Worm (Caenorhabditis elegans): ENCODE data around the gene cyp-25A3.
"Not testable (repeated sequence)": the region's sequence is repeated elsewhere in the genome, so short reads cannot be mapped to it uniquely, and the experiment has no call there.

cyp-25A3 gene

DNA sequence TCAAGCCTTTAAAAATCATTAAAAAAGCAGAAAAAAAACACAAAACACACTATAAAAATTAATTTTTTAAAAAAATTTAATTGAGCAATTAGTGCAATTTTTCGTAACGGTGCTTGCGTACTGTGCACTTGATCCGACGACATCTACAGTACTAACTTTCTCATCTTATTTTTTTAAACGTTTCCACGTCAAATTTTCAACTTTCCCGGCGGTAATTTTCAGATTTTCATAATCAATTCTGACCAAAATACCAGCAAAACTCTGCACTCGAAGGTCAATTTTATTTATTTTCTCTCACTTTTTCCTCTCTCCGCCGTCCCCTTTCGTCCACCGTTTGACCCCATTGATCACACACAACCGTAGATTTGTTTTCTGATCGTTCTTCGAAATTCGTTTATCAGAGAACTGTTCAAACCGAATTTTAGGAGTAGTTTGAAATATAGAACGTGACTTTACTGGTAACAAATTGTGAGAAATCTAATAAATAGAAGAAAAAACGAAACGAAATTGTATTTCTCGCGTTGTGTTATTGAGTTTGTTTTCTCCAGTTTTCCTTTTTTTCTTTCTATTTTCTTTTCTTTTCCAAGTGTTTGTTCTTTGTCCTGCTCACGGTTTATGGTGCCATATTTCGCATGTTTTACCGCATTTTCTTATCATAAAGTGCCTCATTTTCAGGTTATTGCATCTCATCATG is 24.4 kb upstream of the cyp-25A3 start, which contains the start of gene acs-19:
Gene acs-19, plus strand, starts transcription at position 676 of the 694 bp plus-strand sequence.
- no peak for TF ChIP-seq elt-1 (tag; optimal IDR thresholded peaks at IDR 0.05; ENCODE audit: borderline replicate concordance, insufficient read depth)
- TF ChIP-seq ceh-43 (GFP tag; optimal IDR thresholded peaks at IDR 0.05), result peak; percentile 35
- TF ChIP-seq ces-1 (GFP tag; optimal IDR thresholded peaks at IDR 0.05), result peak; percentile 73
- no peak for TF ChIP-seq unc-120 (tag; optimal IDR thresholded peaks at IDR 0.05; ENCODE audit: poor library complexity, severe bottlenecking)

- no peak for TF ChIP-seq elt-3 (tag; optimal IDR thresholded peaks at IDR 0.05)
- peak; percentile 12 for TF ChIP-seq ceh-83 (GFP tag; optimal IDR thresholded peaks at IDR 0.05)
- TF ChIP-seq mab-5 (tag; optimal IDR thresholded peaks at IDR 0.05), result no peak
- peak; percentile 50 for TF ChIP-seq lin-13 (tag; optimal IDR thresholded peaks at IDR 0.05)
- peak; percentile 59 for TF ChIP-seq ham-2 (GFP tag; optimal IDR thresholded peaks at IDR 0.05)
- no peak for TF ChIP-seq sem-2 (GFP tag; optimal IDR thresholded peaks at IDR 0.05)
- no peak for TF ChIP-seq snpc-4 (tag; optimal IDR thresholded peaks at IDR 0.05)
- TF ChIP-seq ces-1 (GFP tag; optimal IDR thresholded peaks at IDR 0.05), result peak; percentile 65
- peak; percentile 71 for TF ChIP-seq sptf-1 (tag; optimal IDR thresholded peaks at IDR 0.05)
- peak; percentile 15 for TF ChIP-seq lin-32 (GFP tag; optimal IDR thresholded peaks at IDR 0.05)
- TF ChIP-seq mep-1 (tag; optimal IDR thresholded peaks at IDR 0.05), result peak; percentile 83
- no peak for TF ChIP-seq nhr-76 (tag; optimal IDR thresholded peaks at IDR 0.05)
- TF ChIP-seq ceh-43 (GFP tag; optimal IDR thresholded peaks at IDR 0.05), result no peak
- TF ChIP-seq bed-3 (GFP tag; optimal IDR thresholded peaks at IDR 0.05), result no peak
- TF ChIP-seq mls-2 (tag; optimal IDR thresholded peaks at IDR 0.05), result peak; percentile 48
- TF ChIP-seq unc-120 (tag; optimal IDR thresholded peaks at IDR 0.05; ENCODE audit: poor library complexity, severe bottlenecking), result peak; percentile 17
- TF ChIP-seq lsy-2 (tag; optimal IDR thresholded peaks at IDR 0.05), result peak; percentile 90
- TF ChIP-seq hlh-1 (tag; optimal IDR thresholded peaks at IDR 0.05), result no peak
- no peak for TF ChIP-seq nhr-12 (tag; optimal IDR thresholded peaks at IDR 0.05)
- TF ChIP-seq drap-1 (GFP tag; optimal IDR thresholded peaks at IDR 0.05), result peak; percentile 68
- no peak for TF ChIP-seq nhr-2 (tag; optimal IDR thresholded peaks at IDR 0.05)
- peak; percentile 92 for TF ChIP-seq nhr-237 (tag; optimal IDR thresholded peaks at IDR 0.05)
- no peak for TF ChIP-seq blmp-1 (tag; optimal IDR thresholded peaks at IDR 0.05)
- peak; percentile 67 for TF ChIP-seq pha-4 (tag; optimal IDR thresholded peaks at IDR 0.05)
- TF ChIP-seq cnd-1 (tag; optimal IDR thresholded peaks at IDR 0.05), result peak; percentile 31
- TF ChIP-seq M03D4.4 (tag; optimal IDR thresholded peaks at IDR 0.05), result peak; percentile 12
- no peak for TF ChIP-seq ztf-11 (tag; optimal IDR thresholded peaks at IDR 0.05)
- TF ChIP-seq unc-62 (GFP tag; optimal IDR thresholded peaks at IDR 0.05), result peak; percentile 6
Measured at ce11 chrIII:3862918-3863385, 23.4 kb upstream of the cyp-25A3 start, which contains the start of gene brc-1. Gene brc-1, minus strand, starts transcription at chrIII:3862968.

- peak; percentile 88 for TF ChIP-seq lsy-2 (tag; optimal IDR thresholded peaks at IDR 0.05)
Measured at ce11 chrIII:3857007-3857406, 17.5 kb upstream of the cyp-25A3 start.

ce11 chrIII:3854868-3855267 is 15.3 kb upstream of the cyp-25A3 start:
- TF ChIP-seq lsy-2 (tag; optimal IDR thresholded peaks at IDR 0.05), result peak; percentile 52

ce11 chrIII:3852030-3852579 is 12.6 kb upstream of the cyp-25A3 start, which contains the start of gene cyp-25A4:
Gene cyp-25A4, minus strand, starts transcription at chrIII:3852080.
- not testable (repeated sequence) for TF ChIP-seq ces-1 (GFP tag; optimal IDR thresholded peaks at IDR 0.05); mep-1 (tag; optimal IDR thresholded peaks at IDR 0.05); mls-2 (tag; optimal IDR thresholded peaks at IDR 0.05)

DNA sequence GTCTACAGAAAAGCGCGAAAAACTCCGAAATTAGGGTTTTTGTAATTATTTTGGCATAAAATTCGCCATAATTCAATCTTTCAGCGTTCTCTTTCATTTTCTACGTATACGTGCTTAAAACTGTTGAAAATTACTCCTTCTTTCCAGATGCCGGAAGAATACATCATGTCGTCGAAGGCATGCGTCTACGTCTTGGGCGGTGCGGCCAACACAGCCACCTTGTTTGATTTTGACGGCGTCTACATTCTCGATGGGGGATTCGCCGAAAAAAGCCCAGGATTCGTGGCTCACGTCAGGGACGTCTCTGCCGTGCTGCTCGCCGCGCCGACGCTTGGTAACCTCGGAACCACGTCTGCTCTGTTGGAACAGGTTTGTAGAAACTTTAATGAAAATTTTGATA is 5.2 kb upstream of the cyp-25A3 start, which contains the start of gene maph-1.3:
Gene maph-1.3, plus strand, starts transcription at position 148 of the 400 bp plus-strand sequence.
- not testable (repeated sequence) for TF ChIP-seq tbx-8 (GFP tag; optimal IDR thresholded peaks at IDR 0.05); bed-3 (GFP tag; optimal IDR thresholded peaks at IDR 0.05); sptf-1 (tag; optimal IDR thresholded peaks at IDR 0.05)

Measured in whole organism, mixed stage, embryonic.